Worm (Caenorhabditis elegans) whole organism, L1 larva: ENCODE results near the gene cln-3.1.

Experiments
- C04F5.9 ChIP-seq: sonication (generic microtip); optimal IDR thresholded peaks from 2 replicates; lab custom pipeline; 2016; ENCODE audit warnings: missing genetic modification characterization, missing compliant biosample characterization
- aha-1 ChIP-seq: fragments of 150-350 bp; optimal IDR thresholded peaks from 2 replicates; lab custom pipeline; 2014; ENCODE audit warnings: missing biosample characterization, missing genetic modification characterization
- ama-1 ChIP-seq: fragments of 150-350 bp; optimal IDR thresholded peaks from 2 replicates; lab custom pipeline; 2014
- blmp-1 ChIP-seq: fragments of 150-350 bp; optimal IDR thresholded peaks from 2 replicates; lab custom pipeline; 2014; ENCODE audit warnings: missing biosample characterization, missing genetic modification characterization
- ceh-82 ChIP-seq, 3 experiments: fragments of 150-350 bp in 1 of 3; sonication (generic microtip) in 2 of 3; optimal IDR thresholded peaks; 2 replicates each; lab custom pipeline; 2014 to 2017; ENCODE audit warnings: missing biosample characterization in 3 of 3, missing genetic modification characterization in 3 of 3
- ceh-88 ChIP-seq: fragments of 200-800 bp; sonication (Bioruptor generic); IDR thresholded peaks from 2 replicates; pipeline ENCODE4 v1.3.6; 2022; ENCODE audit warnings: missing genetic modification characterization, missing compliant biosample characterization
- ceh-90 ChIP-seq: sonication (generic microtip); optimal IDR thresholded peaks from 2 replicates; lab custom pipeline; 2016; ENCODE audit warnings: missing genetic modification characterization, missing compliant biosample characterization
- ces-1 ChIP-seq: fragments of 150-350 bp; optimal IDR thresholded peaks from 2 replicates; lab custom pipeline; 2014; ENCODE audit warnings: missing biosample characterization, missing genetic modification reagents, missing genetic modification characterization
- dsc-1 ChIP-seq: sonication (generic microtip); optimal IDR thresholded peaks from 2 replicates; lab custom pipeline; 2016; ENCODE audit warnings: mild to moderate bottlenecking, missing genetic modification characterization, missing compliant biosample characterization
- efl-3 ChIP-seq: fragments of 200-800 bp; sonication (Bioruptor generic); optimal IDR thresholded peaks from 2 replicates; lab custom pipeline; 2018; ENCODE audit warnings: mild to moderate bottlenecking, missing genetic modification characterization, missing compliant biosample characterization
- elt-2 ChIP-seq: sonication (generic microtip); optimal IDR thresholded peaks from 2 replicates; lab custom pipeline; 2016; ENCODE audit warnings: missing genetic modification characterization, mild to moderate bottlenecking, inconsistent platforms, missing compliant biosample characterization, missing genetic modification reagents
- grh-1 ChIP-seq: fragments of 200-800 bp; sonication (Bioruptor generic); IDR thresholded peaks from 2 replicates; pipeline ENCODE4 v1.3.6; 2022; ENCODE audit warnings: missing genetic modification reagents, missing genetic modification characterization, missing compliant biosample characterization
- isw-1 ChIP-seq: fragments of 200-800 bp; sonication (Bioruptor generic); IDR thresholded peaks from 2 replicates; pipeline ENCODE4 v1.3.6; 2022; ENCODE audit warnings: missing genetic modification characterization, missing compliant biosample characterization
- jun-1 ChIP-seq: fragments of 150-350 bp; optimal IDR thresholded peaks from 2 replicates; lab custom pipeline; 2014; ENCODE audit warnings: missing biosample characterization, missing genetic modification reagents, missing genetic modification characterization
- lin-14 ChIP-seq: fragments of 200-800 bp; sonication (Bioruptor generic); optimal IDR thresholded peaks from 2 replicates; lab custom pipeline; 2018; ENCODE audit warnings: mild to moderate bottlenecking, missing genetic modification characterization, moderate library complexity, missing compliant biosample characterization
- lin-15B ChIP-seq: fragments of 150-350 bp; sonication (generic microtip); optimal IDR thresholded peaks from 3 replicates; lab custom pipeline; 2014; ENCODE audit warnings: missing biosample characterization, missing genetic modification characterization
- lin-39 ChIP-seq: fragments of 150-350 bp; optimal IDR thresholded peaks from 2 replicates; lab custom pipeline; 2014; ENCODE audit warnings: missing biosample characterization, missing genetic modification reagents, missing genetic modification characterization
- lir-3 ChIP-seq: sonication (generic microtip); optimal IDR thresholded peaks from 2 replicates; lab custom pipeline; 2016; ENCODE audit warnings: mild to moderate bottlenecking, missing genetic modification characterization, moderate library complexity, missing compliant biosample characterization; ENCODE audit not compliant: poor library complexity
- lsy-2 ChIP-seq, 2 experiments: fragments of 150-350 bp; optimal IDR thresholded peaks; 2 replicates each; lab custom pipeline; 2014; ENCODE audit warnings: missing biosample characterization in 2 of 2, missing genetic modification characterization in 2 of 2
- mab-9 ChIP-seq: fragments of 200-800 bp; sonication (Bioruptor generic); IDR thresholded peaks from 2 replicates; pipeline ENCODE4 v1.3.6; 2022; ENCODE audit warnings: missing genetic modification reagents, missing genetic modification characterization, missing compliant biosample characterization
- nhr-11 ChIP-seq: fragments of 150-350 bp; optimal IDR thresholded peaks from 2 replicates; lab custom pipeline; 2014; ENCODE audit warnings: missing biosample characterization, missing genetic modification characterization
- nhr-19 ChIP-seq: fragments of 200-800 bp; sonication (Bioruptor generic); conservative IDR thresholded peaks from 2 replicates; pipeline ENCODE4 v1.3.6; 2022; ENCODE audit warnings: missing genetic modification characterization, missing compliant biosample characterization
- nhr-20 ChIP-seq: sonication (generic microtip); optimal IDR thresholded peaks from 2 replicates; lab custom pipeline; 2016; ENCODE audit warnings: mild to moderate bottlenecking, missing genetic modification characterization, missing compliant biosample characterization
- nhr-47 ChIP-seq: sonication (generic microtip); optimal IDR thresholded peaks from 2 replicates; lab custom pipeline; 2016; ENCODE audit warnings: mild to moderate bottlenecking, missing genetic modification characterization, moderate library complexity, missing compliant biosample characterization
- nhr-71 ChIP-seq: sonication (generic microtip); optimal IDR thresholded peaks from 2 replicates; lab custom pipeline; 2016; ENCODE audit warnings: mild to moderate bottlenecking, missing genetic modification characterization, moderate library complexity, missing compliant biosample characterization
- nhr-76 ChIP-seq: sonication (generic microtip); optimal IDR thresholded peaks from 2 replicates; lab custom pipeline; 2017; ENCODE audit warnings: missing biosample characterization, missing genetic modification characterization
- nhr-85 ChIP-seq: sonication (generic microtip); peaks from one replicate; lab custom pipeline; 2016; ENCODE audit warnings: missing genetic modification characterization, inconsistent platforms, missing compliant biosample characterization
- pax-3 ChIP-seq: fragments of 200-800 bp; sonication (Bioruptor generic); optimal IDR thresholded peaks from 2 replicates; lab custom pipeline; 2018; ENCODE audit warnings: mild to moderate bottlenecking, missing genetic modification characterization, moderate library complexity, missing compliant biosample characterization
- pqm-1 ChIP-seq: sonication (generic microtip); optimal IDR thresholded peaks from 3 replicates; lab custom pipeline; 2017; ENCODE audit warnings: missing biosample characterization, missing genetic modification characterization
- rnt-1 ChIP-seq: sonication (generic microtip); optimal IDR thresholded peaks from 2 replicates; lab custom pipeline; 2016; ENCODE audit warnings: mild to moderate bottlenecking, missing genetic modification characterization, moderate library complexity, missing compliant biosample characterization
- skn-1 ChIP-seq: fragments of 150-350 bp; optimal IDR thresholded peaks from 2 replicates; lab custom pipeline; 2014; ENCODE audit warnings: missing biosample characterization, missing genetic modification characterization
- snpc-4 ChIP-seq: fragments of 150-350 bp; optimal IDR thresholded peaks from 2 replicates; lab custom pipeline; 2014; ENCODE audit warnings: missing biosample characterization, missing genetic modification characterization
- snu-23 ChIP-seq: sonication (generic microtip); optimal IDR thresholded peaks from 2 replicates; lab custom pipeline; 2016; ENCODE audit warnings: missing genetic modification characterization, missing compliant biosample characterization
- swsn-7 ChIP-seq: sonication (generic microtip); optimal IDR thresholded peaks from 2 replicates; lab custom pipeline; 2016; ENCODE audit warnings: missing genetic modification characterization, missing compliant biosample characterization
- tbx-2 ChIP-seq: sonication (generic microtip); optimal IDR thresholded peaks from 2 replicates; lab custom pipeline; 2016; ENCODE audit warnings: missing genetic modification characterization, missing compliant biosample characterization
- unc-130 ChIP-seq: fragments of 150-350 bp; optimal IDR thresholded peaks from 2 replicates; lab custom pipeline; 2017; ENCODE audit warnings: missing biosample characterization, missing genetic modification characterization, inconsistent platforms
- unc-86 ChIP-seq: sonication (generic microtip); optimal IDR thresholded peaks from 2 replicates; lab custom pipeline; 2016; ENCODE audit warnings: missing genetic modification characterization, missing compliant biosample characterization
- vab-15 ChIP-seq: sonication (generic microtip); optimal IDR thresholded peaks from 2 replicates; lab custom pipeline; 2017; ENCODE audit warnings: missing genotype, mild to moderate bottlenecking, missing genetic modification characterization, missing compliant biosample characterization
- ztf-4 ChIP-seq: fragments of 150-350 bp; optimal IDR thresholded peaks from 2 replicates; lab custom pipeline; 2014; ENCODE audit warnings: missing biosample characterization, missing genetic modification characterization

cln-3.1 gene

ce11 chrV:11311013-11311472, 45.6 kb upstream of the cln-3.1 start, which contains the start of gene T03F7.7 (continued):
- no peak for TF ChIP-seq ceh-82 (tag; optimal IDR thresholded peaks at IDR 0.05; lab: Kevin White, UChicago)
- TF ChIP-seq vab-15 (tag; lab: Kevin White, UChicago), result no peak
- no peak for TF ChIP-seq snpc-4 (tag; lab: Kevin White, UChicago)
- no peak for TF ChIP-seq efl-3 (GFP tag; lab: Kevin White, UChicago)
- TF ChIP-seq lin-15B (tag; lab: Kevin White, UChicago), result no peak
- TF ChIP-seq nhr-76 (tag; lab: Kevin White, UChicago), result no peak
- TF ChIP-seq jun-1 (tag; lab: Kevin White, UChicago), result no peak
- no peak for TF ChIP-seq ces-1 (GFP tag; lab: Kevin White, UChicago)
- no peak for TF ChIP-seq ama-1 (lab: Kevin White, UChicago)
- no peak for TF ChIP-seq nhr-11
- peak; percentile 44 for TF ChIP-seq blmp-1 (tag; lab: Kevin White, UChicago)
- TF ChIP-seq lir-3 (tag; lab: Kevin White, UChicago), result no peak
- no peak for TF ChIP-seq C04F5.9 (tag; lab: Kevin White, UChicago)
- TF ChIP-seq nhr-85 (tag; lab: Kevin White, UChicago), result peak; percentile 71
- TF ChIP-seq lin-39 (tag; lab: Kevin White, UChicago), result no peak
- TF ChIP-seq lsy-2 (tag; optimal IDR thresholded peaks at IDR 0.05; lab: Kevin White, UChicago), result no peak
- TF ChIP-seq mab-9 (GFP tag; lab: Robert Waterston, UW), result no peak
- peak; percentile 78 for TF ChIP-seq elt-2 (tag; lab: Kevin White, UChicago)
- TF ChIP-seq nhr-71, result no peak
- no peak for TF ChIP-seq isw-1

- TF ChIP-seq lsy-2 (tag; optimal IDR thresholded peaks at IDR 0.05; lab: Kevin White, UChicago), result peak in 1 of 2 experiments; percentile 35
- peak; percentile 41 for TF ChIP-seq nhr-19 (GFP tag; lab: Robert Waterston, UW)
- TF ChIP-seq nhr-20 (tag; lab: Kevin White, UChicago), result peak; percentile 47
- no peak for TF ChIP-seq pqm-1 (tag; lab: Kevin White, UChicago)
- TF ChIP-seq tbx-2 (tag; lab: Kevin White, UChicago), result peak; percentile 33
- TF ChIP-seq nhr-71, result peak; percentile 80
- TF ChIP-seq skn-1 (tag; lab: Kevin White, UChicago), result peak; percentile 4
- peak; percentile 23 for TF ChIP-seq dsc-1 (tag; lab: Kevin White, UChicago)
- TF ChIP-seq pax-3 (tag; lab: Kevin White, UChicago), result no peak
- TF ChIP-seq unc-86 (tag; lab: Kevin White, UChicago), result no peak
- no peak for TF ChIP-seq mab-9 (GFP tag; lab: Robert Waterston, UW)
- TF ChIP-seq snu-23, result peak; percentile 36
- peak; percentile 81 for TF ChIP-seq rnt-1
- no peak for TF ChIP-seq ztf-4
- TF ChIP-seq nhr-47 (tag; lab: Kevin White, UChicago), result no peak
- no peak for TF ChIP-seq ceh-88
- peak; percentile 17 for TF ChIP-seq swsn-7
- TF ChIP-seq lin-14 (GFP tag; lab: Kevin White, UChicago), result peak; percentile 93
- peak; percentile 60 for TF ChIP-seq unc-130 (tag; lab: Kevin White, UChicago)
Observed at ce11 chrV:11308915-11309314, 43.5 kb upstream of the cln-3.1 start.

- TF ChIP-seq nhr-76 (tag; lab: Kevin White, UChicago), result no peak
- no peak for TF ChIP-seq aha-1 (tag; lab: Kevin White, UChicago)
- no peak for TF ChIP-seq ceh-90 (tag; lab: Kevin White, UChicago)
- no peak for TF ChIP-seq grh-1 (GFP tag; lab: Robert Waterston, UW)
Observed at ce11 chrV:11308346-11308745, 42.9 kb upstream of the cln-3.1 start, which contains the start of gene snf-11. TSS of gene snf-11 (minus strand) at chrV:11308446.
